Worm (Caenorhabditis elegans) whole organism, L4 larva: Measurements from ENCODE around the gene C15C7.4.

ENCODE experiments used
- F44E2.7 ChIP-seq: fragments of 200-800 bp; sonication (Bioruptor generic); IDR thresholded peaks from 2 replicates; pipeline ENCODE4 v2.1.2; 2022; ENCODE audit warnings: missing genetic modification characterization, missing compliant biosample characterization
- R02D3.7 ChIP-seq: fragments of 150-350 bp; sonication (generic microtip); optimal IDR thresholded peaks from 3 replicates; lab custom pipeline; 2014; ENCODE audit warnings: missing biosample characterization, missing genetic modification characterization
- T20F7.1 ChIP-seq: fragments of 200-800 bp; sonication (Bioruptor generic); optimal IDR thresholded peaks from 2 replicates; lab custom pipeline; 2018; ENCODE audit warnings: mild to moderate bottlenecking, missing genetic modification characterization, missing compliant biosample characterization
- T26A8.4 ChIP-seq: fragments of 200-800 bp; sonication (Bioruptor generic); IDR thresholded peaks from 2 replicates; pipeline ENCODE4 v1.3.6; 2022; ENCODE audit warnings: missing genetic modification characterization, missing compliant biosample characterization
- Y105C5A.15 ChIP-seq: fragments of 200-800 bp; sonication (Bioruptor generic); IDR thresholded peaks from 2 replicates; pipeline ENCODE4 v1.3.6; 2022; ENCODE audit warnings: missing genetic modification characterization, missing compliant biosample characterization
- Y75B8A.6 ChIP-seq: fragments of 200-800 bp; sonication (Bioruptor generic); IDR thresholded peaks from 2 replicates; pipeline ENCODE4 v1.3.6; 2022; ENCODE audit warnings: missing genetic modification reagents, missing genetic modification characterization, missing compliant biosample characterization
- ama-1 ChIP-seq: fragments of 150-350 bp; optimal IDR thresholded peaks from 2 replicates; lab custom pipeline; 2014; ENCODE audit warnings: inconsistent platforms, mixed read lengths
- arid-1 ChIP-seq: fragments of 200-800 bp; sonication (Bioruptor generic); conservative IDR thresholded peaks from 2 replicates; pipeline ENCODE4 v1.3.6; 2022; ENCODE audit warnings: missing genetic modification reagents, missing genetic modification characterization, missing compliant biosample characterization
- attf-4 ChIP-seq: sonication (generic microtip); optimal IDR thresholded peaks from 3 replicates; lab custom pipeline; 2017; ENCODE audit warnings: missing biosample characterization, missing genetic modification characterization
- ceh-20 ChIP-seq: fragments of 200-800 bp; sonication (Bioruptor generic); IDR thresholded peaks from 2 replicates; pipeline ENCODE4 v1.3.6; 2022; ENCODE audit warnings: missing genetic modification reagents, missing genetic modification characterization, missing compliant biosample characterization
- ceh-28 ChIP-seq: fragments of 150-350 bp; optimal IDR thresholded peaks from 2 replicates; lab custom pipeline; 2014; ENCODE audit warnings: missing biosample characterization, missing genetic modification reagents, missing genetic modification characterization
- ceh-82 ChIP-seq: sonication (generic microtip); optimal IDR thresholded peaks from 2 replicates; lab custom pipeline; 2017; ENCODE audit warnings: missing biosample characterization, missing genetic modification characterization
- cey-2 ChIP-seq: sonication (generic microtip); optimal IDR thresholded peaks from 3 replicates; lab custom pipeline; 2017; ENCODE audit warnings: missing genetic modification characterization, mild to moderate bottlenecking, missing compliant biosample characterization, antibody characterized with exemption, borderline replicate concordance; ENCODE audit not compliant: insufficient read depth
- daf-12 ChIP-seq: fragments of 150-350 bp; optimal IDR thresholded peaks from 2 replicates; lab custom pipeline; 2014; ENCODE audit warnings: missing biosample characterization, missing genetic modification reagents, missing genetic modification characterization
- daf-16 ChIP-seq, 3 experiments: sonication (generic microtip); optimal IDR thresholded peaks; 2 replicates each; lab custom pipeline; 2016 to 2017; ENCODE audit warnings: missing genetic modification characterization in 3 of 3, missing genetic modification reagents in 3 of 3, mild to moderate bottlenecking in 2 of 3, missing compliant biosample characterization in 2 of 3, missing biosample characterization in 1 of 3, moderate library complexity in 1 of 3
- daf-19 ChIP-seq: fragments of 200-800 bp; sonication (Bioruptor generic); conservative IDR thresholded peaks from 2 replicates; pipeline ENCODE4 v1.3.6; 2022; ENCODE audit warnings: missing genetic modification characterization, missing compliant biosample characterization
- dmd-8 ChIP-seq: fragments of 200-800 bp; sonication (Bioruptor generic); IDR thresholded peaks from 2 replicates; pipeline ENCODE4 v1.3.6; 2022; ENCODE audit warnings: missing genetic modification characterization, missing compliant biosample characterization
- dmd-9 ChIP-seq: fragments of 200-800 bp; sonication (Bioruptor generic); IDR thresholded peaks from 2 replicates; pipeline ENCODE4 v1.3.6; 2022; ENCODE audit warnings: missing genetic modification reagents, missing genetic modification characterization, missing compliant biosample characterization
- dve-1 ChIP-seq: sonication (generic microtip); optimal IDR thresholded peaks from 2 replicates; lab custom pipeline; 2017; ENCODE audit warnings: antibody characterized with exemption, mild to moderate bottlenecking, missing genetic modification characterization, missing compliant biosample characterization; ENCODE audit not compliant: insufficient read depth
- hif-1 ChIP-seq, 2 experiments: sonication (generic microtip); optimal IDR thresholded peaks; 2 replicates each; lab custom pipeline; 2016 to 2017; ENCODE audit warnings: missing compliant biosample characterization in 2 of 2, missing genetic modification characterization in 2 of 2, missing genetic modification reagents in 2 of 2, missing genotype in 2 of 2, mild to moderate bottlenecking in 1 of 2
- hlh-11 ChIP-seq: fragments of 200-800 bp; sonication (Bioruptor generic); optimal IDR thresholded peaks from 2 replicates; lab custom pipeline; 2018; ENCODE audit warnings: mild to moderate bottlenecking, missing genetic modification characterization, missing compliant biosample characterization
- hlh-30 ChIP-seq: sonication (generic microtip); optimal IDR thresholded peaks from 2 replicates; lab custom pipeline; 2017; ENCODE audit warnings: antibody characterized with exemption, mild to moderate bottlenecking, missing genetic modification characterization, missing compliant biosample characterization; ENCODE audit not compliant: insufficient read depth
- hmg-1.1 ChIP-seq: fragments of 200-800 bp; sonication (Bioruptor generic); IDR thresholded peaks from 2 replicates; pipeline ENCODE4 v1.3.6; 2022; ENCODE audit warnings: missing genetic modification reagents, missing genetic modification characterization, missing compliant biosample characterization
- jun-1 ChIP-seq: fragments of 150-350 bp; optimal IDR thresholded peaks from 2 replicates; lab custom pipeline; 2014; ENCODE audit warnings: missing biosample characterization, missing genetic modification reagents, missing genetic modification characterization
- lin-29 ChIP-seq: fragments of 200-800 bp; sonication (Bioruptor generic); IDR thresholded peaks from 2 replicates; pipeline ENCODE4 v1.3.6; 2022; ENCODE audit warnings: missing genetic modification reagents, missing genetic modification characterization, missing compliant biosample characterization
- lin-39 ChIP-seq: fragments of 150-350 bp; optimal IDR thresholded peaks from 2 replicates; lab custom pipeline; 2014; ENCODE audit warnings: missing biosample characterization, missing genetic modification reagents, missing genetic modification characterization
- madf-5 ChIP-seq, 2 experiments: fragments of 200-800 bp; sonication (Bioruptor generic); IDR thresholded peaks; 2 replicates each; pipeline ENCODE4 v1.3.6; 2022; ENCODE audit warnings: missing compliant biosample characterization in 2 of 2, missing genetic modification characterization in 2 of 2
- mxl-2 ChIP-seq: fragments of 200-800 bp; sonication (Bioruptor generic); conservative IDR thresholded peaks from 2 replicates; pipeline ENCODE4 v1.3.6; 2022; ENCODE audit warnings: missing genetic modification reagents, missing genetic modification characterization, missing compliant biosample characterization
- mxl-3 ChIP-seq: fragments of 200-800 bp; sonication (Bioruptor generic); optimal IDR thresholded peaks from 2 replicates; lab custom pipeline; 2018; ENCODE audit warnings: mild to moderate bottlenecking, missing genetic modification characterization, missing compliant biosample characterization
- nhr-102 ChIP-seq: sonication (generic microtip); optimal IDR thresholded peaks from 2 replicates; lab custom pipeline; 2016; ENCODE audit warnings: mild to moderate bottlenecking, missing genetic modification characterization, moderate library complexity, missing compliant biosample characterization
- nhr-237 ChIP-seq: sonication (generic microtip); optimal IDR thresholded peaks from 2 replicates; lab custom pipeline; 2017; ENCODE audit warnings: missing biosample characterization, missing genetic modification characterization
- nhr-25 ChIP-seq: sonication (generic microtip); optimal IDR thresholded peaks from 2 replicates; lab custom pipeline; 2017; ENCODE audit warnings: missing genetic modification characterization, mild to moderate bottlenecking, missing compliant biosample characterization, antibody characterized with exemption, moderate library complexity, borderline replicate concordance; ENCODE audit not compliant: insufficient read depth
- nhr-28 ChIP-seq: fragments of 150-350 bp; optimal IDR thresholded peaks from 2 replicates; lab custom pipeline; 2014; ENCODE audit warnings: missing biosample characterization, missing genetic modification characterization
- nhr-41 ChIP-seq: fragments of 200-800 bp; sonication (Bioruptor generic); IDR thresholded peaks from 2 replicates; pipeline ENCODE4 v1.3.6; 2022; ENCODE audit warnings: missing genetic modification reagents, missing genetic modification characterization, missing compliant biosample characterization
- nhr-6 ChIP-seq: fragments of 150-350 bp; optimal IDR thresholded peaks from 2 replicates; lab custom pipeline; 2014; ENCODE audit warnings: missing biosample characterization, missing genetic modification characterization
- nhr-77 ChIP-seq: fragments of 150-350 bp; optimal IDR thresholded peaks from 2 replicates; lab custom pipeline; 2014; ENCODE audit warnings: missing biosample characterization, missing genetic modification characterization
- pha-4 ChIP-seq, 2 experiments: fragments of 150-350 bp in 1 of 2; fragments of 200-800 bp in 1 of 2; sonication (Bioruptor generic) in 1 of 2; IDR thresholded peaks in 1 of 2; optimal IDR thresholded peaks in 1 of 2; 2 replicates each; pipeline versions ENCODE4 v1.3.6 to Lab custom; 2014 to 2022; ENCODE audit warnings: missing genetic modification characterization in 2 of 2, missing genetic modification reagents in 2 of 2, missing biosample characterization in 1 of 2, missing compliant biosample characterization in 1 of 2
- pqm-1 ChIP-seq: sonication (generic microtip); optimal IDR thresholded peaks from 2 replicates; lab custom pipeline; 2017; ENCODE audit warnings: missing biosample characterization, missing genetic modification characterization
- rbr-2 ChIP-seq: sonication (generic microtip); optimal IDR thresholded peaks from 2 replicates; lab custom pipeline; 2016; ENCODE audit warnings: missing genotype, missing genetic modification characterization, missing compliant biosample characterization
- skn-1 ChIP-seq: fragments of 150-350 bp; optimal IDR thresholded peaks from 2 replicates; lab custom pipeline; 2014; ENCODE audit warnings: missing biosample characterization, missing genetic modification characterization
- snpc-4 ChIP-seq: fragments of 150-350 bp; optimal IDR thresholded peaks from 2 replicates; lab custom pipeline; 2014; ENCODE audit warnings: missing biosample characterization, missing genetic modification characterization
- spr-1 ChIP-seq: sonication (generic microtip); optimal IDR thresholded peaks from 2 replicates; lab custom pipeline; 2016; ENCODE audit warnings: mild to moderate bottlenecking, missing genetic modification characterization, missing compliant biosample characterization
- spr-3 ChIP-seq: fragments of 200-800 bp; sonication (Bioruptor generic); optimal IDR thresholded peaks from 2 replicates; lab custom pipeline; 2018; ENCODE audit warnings: mild to moderate bottlenecking, missing genetic modification characterization, missing compliant biosample characterization
- tra-1 ChIP-seq: fragments of 200-800 bp; sonication (Bioruptor generic); IDR thresholded peaks from 2 replicates; pipeline ENCODE4 v1.3.6; 2022; ENCODE audit warnings: missing genetic modification reagents, missing genetic modification characterization, missing compliant biosample characterization
- unc-130 ChIP-seq: sonication (generic microtip); optimal IDR thresholded peaks from 2 replicates; lab custom pipeline; 2016; ENCODE audit warnings: missing genetic modification reagents, missing genetic modification characterization, missing compliant biosample characterization
- zag-1 ChIP-seq: fragments of 150-350 bp; optimal IDR thresholded peaks from 2 replicates; lab custom pipeline; 2014; ENCODE audit warnings: missing biosample characterization, missing genetic modification characterization
- zip-2 ChIP-seq: fragments of 150-350 bp; optimal IDR thresholded peaks from 2 replicates; lab custom pipeline; 2014; ENCODE audit warnings: missing biosample characterization, missing genetic modification characterization
- ztf-11 ChIP-seq: fragments of 150-350 bp; optimal IDR thresholded peaks from 2 replicates; lab custom pipeline; 2014; ENCODE audit warnings: missing biosample characterization, missing genetic modification characterization

C15C7.4 gene

ce11 chrX:3154562-3154961, 9.2 kb downstream of the C15C7.4 start (continued):
- TF ChIP-seq mxl-3 (GFP tag; lab: Kevin White, UChicago) = no peak
- no peak for TF ChIP-seq rbr-2
- TF ChIP-seq hlh-11 (tag; lab: Kevin White, UChicago) = no peak
- no peak for TF ChIP-seq T26A8.4 (GFP tag; lab: Robert Waterston, UW)
- TF ChIP-seq unc-130 = no peak
- no peak for TF ChIP-seq spr-1
- no peak for TF ChIP-seq R02D3.7 (tag; lab: Kevin White, UChicago)
- no peak for TF ChIP-seq zip-2 (tag; lab: Kevin White, UChicago)
- no peak for TF ChIP-seq attf-4
- TF ChIP-seq ama-1 (lab: Kevin White, UChicago) = no peak
- TF ChIP-seq pha-4 (GFP tag; IDR thresholded peaks at IDR 0.05; lab: Robert Waterston, UW) = no peak
- TF ChIP-seq pha-4 (tag; optimal IDR thresholded peaks at IDR 0.05; lab: Kevin White, UChicago) = no peak
- no peak for TF ChIP-seq nhr-77 (tag; lab: Kevin White, UChicago)
- TF ChIP-seq, all 104 proteins: peak for 6

ce11 chrX:3155111-3155843, 9.9 kb downstream of the C15C7.4 start:
- TF ChIP-seq T20F7.1 (GFP tag; lab: Kevin White, UChicago) (no peak), hmg-1.1 (GFP tag; lab: Robert Waterston, UW) (no peak), arid-1 (GFP tag; lab: Robert Waterston, UW) (no peak), ceh-20 (GFP tag; lab: Robert Waterston, UW) (no peak), Y75B8A.6 (GFP tag; lab: Robert Waterston, UW) (no peak), pqm-1 (tag; lab: Kevin White, UChicago) (peak; percentile 30), nhr-28 (tag; lab: Kevin White, UChicago) (peak; percentile 44), lin-29 (GFP tag; lab: Robert Waterston, UW) (no peak), ceh-82 (tag; lab: Kevin White, UChicago) (no peak), dmd-8 (GFP tag; lab: Robert Waterston, UW) (no peak), ceh-28 (tag; lab: Kevin White, UChicago) (no peak), ztf-11 (tag; lab: Kevin White, UChicago) (no peak), hlh-30 (tag; lab: Kevin White, UChicago) (no peak), zag-1 (tag; lab: Kevin White, UChicago) (no peak), F44E2.7 (GFP tag; lab: Robert Waterston, UW) (no peak), daf-16 (GFP tag; optimal IDR thresholded peaks at IDR 0.05; lab: Kevin White, UChicago) (no peak), daf-16 (tag; optimal IDR thresholded peaks at IDR 0.05; lab: Kevin White, UChicago) (peak; percentile 85), cey-2 (tag; lab: Kevin White, UChicago) (no peak), mxl-2 (no peak), nhr-41 (GFP tag; lab: Robert Waterston, UW) (no peak), skn-1 (tag; lab: Kevin White, UChicago) (no peak), daf-19 (GFP tag; lab: Robert Waterston, UW) (no peak), jun-1 (tag; lab: Kevin White, UChicago) (no peak), tra-1 (no peak), madf-5 (GFP tag; IDR thresholded peaks at IDR 0.05; lab: Robert Waterston, UW) (no peak), Y105C5A.15 (GFP tag; lab: Robert Waterston, UW) (no peak), dmd-9 (no peak), nhr-6 (tag; lab: Kevin White, UChicago) (no peak), spr-3 (GFP tag; lab: Kevin White, UChicago) (no peak), snpc-4 (tag; lab: Kevin White, UChicago) (no peak), daf-12 (tag; lab: Kevin White, UChicago) (no peak), nhr-237 (tag; lab: Kevin White, UChicago) (no peak), dve-1 (tag; lab: Kevin White, UChicago) (peak; percentile 36), lin-39 (tag; lab: Kevin White, UChicago) (no peak), hif-1 (tag; optimal IDR thresholded peaks at IDR 0.05; lab: Kevin White, UChicago) (no peak), nhr-25 (tag; lab: Kevin White, UChicago) (peak; percentile 26), nhr-102 (tag; lab: Kevin White, UChicago) (no peak), spr-1 (no peak)
